Worm (Caenorhabditis elegans): ENCODE results near the gene Y38H6C.18.
"Not testable (repeated sequence)": the region's sequence is repeated elsewhere in the genome, so short reads cannot be mapped to it uniquely, and the experiment has no call there.

The Y38H6C.18 gene

DNA sequence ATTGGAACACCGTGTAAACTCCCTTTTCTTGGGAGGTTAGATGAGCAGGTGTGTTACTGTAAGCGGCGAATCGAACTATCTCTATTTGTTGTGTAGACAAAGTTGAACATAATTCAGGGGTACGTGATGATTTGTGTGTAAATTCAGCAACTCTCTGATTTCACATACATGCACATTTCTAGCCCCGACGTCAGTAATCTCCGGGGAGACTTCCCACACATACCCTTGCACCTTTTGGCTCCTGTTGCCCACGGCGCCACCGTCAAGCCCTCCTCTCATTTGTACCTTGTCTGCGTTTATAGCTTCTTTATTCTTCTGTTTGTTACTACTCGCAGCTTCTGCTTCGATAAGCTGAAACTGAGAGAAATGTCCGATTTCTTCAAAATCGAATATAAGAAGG, 28.0 kb downstream of the Y38H6C.18 start, which contains the start of gene Y38H6C.25:
Gene Y38H6C.25 (plus strand): TSS at position 301 of the 400 bp plus-strand sequence.
- TF ChIP-seq ceh-63 (GFP tag; optimal IDR thresholded peaks at IDR 0.05): no peak
- no peak for TF ChIP-seq ama-1 (optimal IDR thresholded peaks at IDR 0.05)

DNA sequence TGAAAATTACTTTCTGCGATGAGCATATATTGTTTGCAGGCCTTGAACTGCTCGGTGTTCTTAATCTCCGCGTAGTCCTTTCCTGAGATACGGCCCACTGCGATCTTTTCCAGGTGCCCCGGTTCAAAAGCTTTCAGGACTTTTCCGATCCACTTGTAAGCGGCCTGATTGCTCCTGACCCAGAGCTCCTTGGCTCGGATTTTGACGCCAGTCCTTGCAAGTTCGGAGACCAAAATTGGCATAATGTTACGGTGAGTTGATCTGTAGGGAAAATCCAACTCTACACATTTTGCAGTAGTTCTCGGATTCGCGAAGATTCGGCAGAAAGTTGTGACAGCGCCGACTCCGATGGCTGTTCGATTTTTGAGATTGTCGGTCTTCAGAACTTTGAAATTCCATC, 29.9 kb downstream of the Y38H6C.18 start:
- no peak for TF ChIP-seq nhr-77 (tag; optimal IDR thresholded peaks at IDR 0.05)
- TF ChIP-seq nhr-85 (tag): peak; percentile 37

DNA sequence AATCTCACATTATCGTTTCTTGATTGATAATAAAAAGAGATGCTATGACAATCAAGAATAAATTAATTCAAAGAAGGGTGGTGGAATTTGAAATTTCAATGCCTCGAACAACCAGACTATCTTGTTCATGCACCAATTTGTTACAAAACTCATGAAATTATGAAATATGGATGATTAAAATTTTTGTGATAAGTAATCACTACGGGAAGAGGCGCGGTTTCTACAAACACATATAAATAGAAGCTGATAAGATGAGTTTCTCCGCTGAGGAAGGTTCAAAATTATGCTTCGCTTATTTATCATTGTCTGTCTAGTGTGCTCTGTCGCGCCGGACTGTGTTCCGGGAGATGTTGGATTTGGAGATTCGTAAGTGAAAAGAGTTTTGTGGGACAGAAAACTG, 32.5 kb downstream of the Y38H6C.18 start:
- TF ChIP-seq elt-2 (tag; optimal IDR thresholded peaks at IDR 0.05): peak; percentile 6
- TF ChIP-seq pag-3 (tag; optimal IDR thresholded peaks at IDR 0.05; ENCODE audit: borderline replicate concordance, insufficient read depth): no peak
- no peak for TF ChIP-seq blmp-1 (tag; optimal IDR thresholded peaks at IDR 0.05)

DNA sequence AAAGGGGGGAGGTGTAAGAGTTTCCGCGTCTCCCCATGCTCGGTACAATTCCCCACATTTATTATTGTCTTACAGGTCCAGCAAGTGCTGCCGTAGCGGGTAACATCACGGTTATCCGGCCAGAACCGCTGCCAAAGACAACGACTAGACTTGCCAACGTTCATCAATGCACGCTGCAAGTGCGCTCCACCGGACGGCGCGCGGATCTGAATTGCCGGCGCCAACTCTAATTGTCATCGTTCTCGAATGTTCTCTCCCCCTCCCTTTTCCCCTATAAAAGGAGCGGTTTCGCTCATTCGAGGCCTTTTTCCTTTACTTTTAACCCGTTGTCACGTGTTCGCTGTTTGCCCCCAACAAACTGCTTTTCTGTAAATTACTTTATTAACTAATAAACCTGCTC, 33.3 kb downstream of the Y38H6C.18 start, which contains the start of gene Y38H6C.8:
Gene Y38H6C.8 (plus strand): TSS at position 301 of the 400 bp plus-strand sequence.
- TF ChIP-seq hlh-4, mep-1, dsc-1 (tag; optimal IDR thresholded peaks at IDR 0.05): not testable (repeated sequence)

DNA sequence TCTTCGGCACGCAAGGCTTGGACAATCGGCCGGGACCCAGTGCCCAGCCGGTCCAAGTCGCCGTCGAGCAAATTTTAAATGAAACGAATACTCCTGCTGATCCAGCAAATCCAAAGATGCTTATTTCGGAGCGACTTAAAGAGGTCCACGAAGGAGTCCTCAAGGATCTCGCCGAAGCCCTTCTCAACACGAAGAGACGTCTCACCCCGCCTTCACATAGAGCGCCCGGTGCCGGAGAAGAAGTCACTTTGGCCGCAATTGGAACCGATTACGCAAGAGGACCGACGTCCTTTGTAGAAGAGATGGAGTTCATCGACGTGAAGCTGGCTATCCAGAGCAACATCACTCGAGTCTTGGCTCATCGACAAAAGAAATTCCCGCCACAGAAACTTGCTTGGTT, 37.5 kb downstream of the Y38H6C.18 start:
- TF ChIP-seq efl-1 (optimal IDR thresholded peaks at IDR 0.05): no peak
- peak in 1 of 2 experiments; percentile 52 for TF ChIP-seq efl-1 (GFP tag; optimal IDR thresholded peaks at IDR 0.05 in 1 of 2)
- TF ChIP-seq pax-3 (tag; optimal IDR thresholded peaks at IDR 0.05): no peak

DNA sequence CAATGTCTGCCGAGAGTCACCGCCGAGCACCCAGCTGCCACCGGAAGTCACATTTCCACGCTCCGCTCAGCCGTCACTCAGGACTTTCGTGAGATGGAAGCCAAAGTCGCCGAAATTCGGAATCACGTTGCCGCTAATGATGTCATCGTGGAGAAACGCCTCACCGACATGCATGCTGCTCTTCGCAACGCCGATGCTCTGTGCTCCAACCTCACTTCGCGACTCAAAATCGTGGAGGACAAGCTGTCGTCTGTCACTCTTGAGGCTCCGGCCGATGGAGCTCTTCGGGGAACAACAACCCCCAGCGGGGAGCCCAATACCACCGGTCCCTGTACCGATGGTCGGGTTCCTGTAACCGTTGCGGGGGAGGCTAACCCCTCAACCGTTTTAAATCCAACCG, 40.4 kb downstream of the Y38H6C.18 start:
- TF ChIP-seq nhr-85 (tag) (peak; percentile 16), C16A3.4 (tag; optimal IDR thresholded peaks at IDR 0.05) (no peak), egl-27 (tag; optimal IDR thresholded peaks at IDR 0.05) (no peak), vab-15 (tag; optimal IDR thresholded peaks at IDR 0.05) (no peak)

DNA sequence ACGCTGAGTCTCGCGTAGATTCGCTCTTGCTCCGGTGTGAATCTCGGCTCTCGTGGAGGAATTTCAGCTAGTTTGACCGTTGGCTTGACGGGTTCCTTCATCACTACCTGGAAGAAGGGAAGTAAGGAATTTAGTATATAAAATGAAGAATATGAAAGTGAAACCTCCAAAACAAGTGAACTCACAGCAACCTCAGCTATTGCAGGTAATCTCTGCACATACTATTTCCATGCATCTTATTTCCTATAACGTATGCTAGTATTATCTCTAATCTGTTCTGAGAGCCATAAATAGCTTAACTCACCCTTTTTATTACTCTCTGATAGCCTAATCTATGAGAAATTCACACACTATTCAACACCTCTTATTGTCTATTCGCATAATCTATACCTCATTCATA, 42.0 kb downstream of the Y38H6C.18 start, which contains the start of gene Y38H6C.4:
Gene Y38H6C.4 (minus strand): TSS at position 101 of the 400 bp plus-strand sequence.
- no peak for TF ChIP-seq nhr-85 (tag)
- TF ChIP-seq grh-1 (GFP tag; IDR thresholded peaks at IDR 0.05): no peak

DNA sequence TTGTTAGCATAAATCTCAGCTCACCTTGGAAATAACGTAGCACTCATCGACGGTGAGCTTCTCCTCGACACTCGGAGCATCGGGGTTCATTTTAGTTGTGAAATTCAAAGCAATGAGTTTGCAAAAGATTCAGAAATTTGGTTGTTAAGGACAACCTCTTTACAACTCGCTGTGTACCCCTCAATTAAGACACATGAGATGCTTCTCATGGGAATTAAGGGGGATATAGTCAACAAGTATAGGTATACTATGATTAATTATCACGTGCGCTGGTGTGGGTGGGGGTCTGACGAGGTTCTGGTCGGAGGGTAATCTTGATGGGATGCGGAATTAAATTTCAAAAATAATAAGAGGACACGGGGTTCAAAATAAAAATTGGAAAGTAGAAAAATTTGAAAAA, 46.5 kb downstream of the Y38H6C.18 start, which contains the start of gene dct-14:
Gene dct-14 (minus strand): TSS at position 101 of the 400 bp plus-strand sequence.
- no peak for TF ChIP-seq mef-2 (tag; optimal IDR thresholded peaks at IDR 0.05)
- peak; percentile 14 for TF ChIP-seq fkh-8 (tag; optimal IDR thresholded peaks at IDR 0.05)
- no peak for TF ChIP-seq hlh-17 (GFP tag; optimal IDR thresholded peaks at IDR 0.05; ENCODE audit: borderline replicate concordance)
- no peak for TF ChIP-seq efl-1 (optimal IDR thresholded peaks at IDR 0.05)
- peak in 1 of 2 experiments; percentile 1 for TF ChIP-seq efl-1 (GFP tag; optimal IDR thresholded peaks at IDR 0.05 in 1 of 2)
- TF ChIP-seq efl-3 (GFP tag; optimal IDR thresholded peaks at IDR 0.05): no peak

DNA sequence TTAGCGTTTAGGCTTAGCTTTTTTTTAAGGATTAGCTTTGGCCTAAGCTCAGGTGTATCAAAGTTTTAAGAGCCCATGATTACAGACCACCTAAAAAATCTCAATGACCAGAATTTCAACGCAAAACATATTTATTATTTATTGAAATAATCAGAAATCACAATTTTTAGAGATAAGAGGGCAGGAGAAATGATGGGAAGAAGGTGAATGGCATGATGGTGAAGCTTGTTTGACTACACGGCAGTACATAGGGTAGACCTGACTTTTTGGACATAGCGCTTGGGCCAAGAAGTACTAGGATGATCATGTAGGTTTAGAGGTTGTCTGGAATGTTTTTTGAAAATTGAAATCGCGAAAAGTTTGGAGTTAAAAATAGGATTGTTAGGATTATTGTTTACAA, 47.3 kb downstream of the Y38H6C.18 start:
- TF ChIP-seq snpc-4 (tag; optimal IDR thresholded peaks at IDR 0.05) (no peak), tlp-1 (tag; optimal IDR thresholded peaks at IDR 0.05) (no peak), isw-1 (GFP tag; IDR thresholded peaks at IDR 0.05) (no peak), hlh-17 (GFP tag; optimal IDR thresholded peaks at IDR 0.05; ENCODE audit: borderline replicate concordance) (no peak), xbp-1 (tag; optimal IDR thresholded peaks at IDR 0.05) (no peak), egl-27 (tag; optimal IDR thresholded peaks at IDR 0.05) (no peak), hlh-4 (tag; optimal IDR thresholded peaks at IDR 0.05) (no peak), unc-62 (GFP tag; optimal IDR thresholded peaks at IDR 0.05) (no peak), nhr-90 (tag; optimal IDR thresholded peaks at IDR 0.05; ENCODE audit: poor library complexity) (no peak), nhr-28 (tag; optimal IDR thresholded peaks at IDR 0.05) (no peak), nhr-77 (tag; optimal IDR thresholded peaks at IDR 0.05) (no peak), fkh-10 (GFP tag; optimal IDR thresholded peaks at IDR 0.05) (no peak), ceh-88 (GFP tag; IDR thresholded peaks at IDR 0.05) (no peak), fkh-8 (tag; optimal IDR thresholded peaks at IDR 0.05) (no peak), nhr-12 (tag; optimal IDR thresholded peaks at IDR 0.05) (no peak), fkh-4 (tag; optimal IDR thresholded peaks at IDR 0.05; ENCODE audit: borderline replicate concordance) (no peak)

Measured in whole organism, L1 larva.